Worm (Caenorhabditis elegans) whole organism, L2 larva: ENCODE results near the gene bpl-1.
A peak's percentile ranks its signal among the peaks of the same experiment; 100 is the strongest.

Experiments
- C34F6.9 ChIP-seq: fragments of 150-350 bp; optimal IDR thresholded peaks from 2 replicates; lab custom pipeline; 2014; ENCODE audit warnings: missing biosample characterization, missing genetic modification characterization
- F13H6.1 ChIP-seq: sonication (generic microtip); optimal IDR thresholded peaks from 2 replicates; lab custom pipeline; 2016; ENCODE audit warnings: missing genetic modification characterization, missing compliant biosample characterization
- ZK546.5 ChIP-seq: sonication (generic microtip); optimal IDR thresholded peaks from 2 replicates; lab custom pipeline; 2017; ENCODE audit warnings: missing biosample characterization, missing genetic modification characterization
- alr-1 ChIP-seq: fragments of 150-350 bp; optimal IDR thresholded peaks from 2 replicates; lab custom pipeline; 2014; ENCODE audit warnings: missing biosample characterization, missing genetic modification characterization
- aly-2 ChIP-seq: fragments of 150-350 bp; optimal IDR thresholded peaks from 2 replicates; lab custom pipeline; 2014; ENCODE audit warnings: missing biosample characterization, missing genetic modification characterization
- ama-1 ChIP-seq: fragments of 150-350 bp; optimal IDR thresholded peaks from 2 replicates; lab custom pipeline; 2018; ENCODE audit warnings: inconsistent platforms
- blmp-1 ChIP-seq: sonication (generic microtip); optimal IDR thresholded peaks from 2 replicates; lab custom pipeline; 2017; ENCODE audit warnings: missing genetic modification characterization, mild to moderate bottlenecking, missing compliant biosample characterization, antibody characterized with exemption, moderate library complexity; ENCODE audit not compliant: insufficient read depth
- ceh-16 ChIP-seq: fragments of 150-350 bp; optimal IDR thresholded peaks from 2 replicates; lab custom pipeline; 2014; ENCODE audit warnings: missing biosample characterization, missing genetic modification characterization
- crh-2 ChIP-seq: sonication (generic microtip); optimal IDR thresholded peaks from 2 replicates; lab custom pipeline; 2017; ENCODE audit warnings: missing biosample characterization, missing genetic modification characterization
- dmd-4 ChIP-seq: sonication (generic microtip); optimal IDR thresholded peaks from 2 replicates; lab custom pipeline; 2017; ENCODE audit warnings: missing biosample characterization, missing genetic modification characterization
- egl-27 ChIP-seq: sonication (generic microtip); optimal IDR thresholded peaks from 3 replicates; lab custom pipeline; 2017; ENCODE audit warnings: missing biosample characterization, missing genetic modification reagents, missing genetic modification characterization
- fos-1 ChIP-seq: fragments of 150-350 bp; optimal IDR thresholded peaks from 2 replicates; lab custom pipeline; 2014; ENCODE audit warnings: missing biosample characterization, missing genetic modification characterization
- lin-11 ChIP-seq: fragments of 150-350 bp; sonication (generic microtip); optimal IDR thresholded peaks from 2 replicates; lab custom pipeline; 2014; ENCODE audit warnings: missing biosample characterization, missing genetic modification characterization, inconsistent platforms, mixed read lengths
- lin-13 ChIP-seq: fragments of 150-350 bp; optimal IDR thresholded peaks from 2 replicates; lab custom pipeline; 2014; ENCODE audit warnings: missing biosample characterization, missing genetic modification reagents, missing genetic modification characterization
- lin-39 ChIP-seq: fragments of 150-350 bp; optimal IDR thresholded peaks from 2 replicates; lab custom pipeline; 2014; ENCODE audit warnings: missing biosample characterization, missing genetic modification reagents, missing genetic modification characterization
- lsy-2 ChIP-seq, 2 experiments: fragments of 150-350 bp in 1 of 2; sonication (generic microtip) in 1 of 2; optimal IDR thresholded peaks; 2 replicates each; lab custom pipeline; 2014 to 2017; ENCODE audit warnings: missing biosample characterization in 2 of 2, missing genetic modification characterization in 2 of 2
- mbf-1 ChIP-seq: sonication (generic microtip); optimal IDR thresholded peaks from 2 replicates; lab custom pipeline; 2017; ENCODE audit warnings: missing biosample characterization, missing genetic modification characterization
- nhr-129 ChIP-seq: fragments of 150-350 bp; optimal IDR thresholded peaks from 2 replicates; lab custom pipeline; 2014; ENCODE audit warnings: missing biosample characterization, missing genetic modification characterization
- nhr-23 ChIP-seq: fragments of 150-350 bp; optimal IDR thresholded peaks from 2 replicates; lab custom pipeline; 2014; ENCODE audit warnings: missing biosample characterization, missing genetic modification reagents, missing genetic modification characterization
- nhr-237 ChIP-seq: fragments of 150-350 bp; optimal IDR thresholded peaks from 2 replicates; lab custom pipeline; 2014; ENCODE audit warnings: missing biosample characterization, missing genetic modification characterization
- nhr-25 ChIP-seq: fragments of 150-350 bp; sonication (generic microtip); optimal IDR thresholded peaks from 3 replicates; lab custom pipeline; 2014; ENCODE audit warnings: missing biosample characterization, missing genetic modification characterization
- peb-1 ChIP-seq: fragments of 150-350 bp; optimal IDR thresholded peaks from 2 replicates; lab custom pipeline; 2014; ENCODE audit warnings: missing biosample characterization, missing genetic modification characterization
- skn-1 ChIP-seq: sonication (generic microtip); optimal IDR thresholded peaks from 2 replicates; lab custom pipeline; 2017; ENCODE audit warnings: missing biosample characterization, missing genetic modification characterization
- sma-3 ChIP-seq: sonication (generic microtip); optimal IDR thresholded peaks from 2 replicates; lab custom pipeline; 2016; ENCODE audit warnings: missing genetic modification reagents, missing genetic modification characterization, missing compliant biosample characterization
- sma-9 ChIP-seq, 2 experiments: fragments of 150-350 bp in 1 of 2; sonication (generic microtip) in 1 of 2; optimal IDR thresholded peaks; 2 replicates each; lab custom pipeline; 2014 to 2016; ENCODE audit warnings: missing genetic modification characterization in 2 of 2, mild to moderate bottlenecking in 1 of 2, missing biosample characterization in 1 of 2, missing compliant biosample characterization in 1 of 2, missing genetic modification reagents in 1 of 2, moderate library complexity in 1 of 2
- snpc-4 ChIP-seq: fragments of 150-350 bp; optimal IDR thresholded peaks from 2 replicates; lab custom pipeline; 2014; ENCODE audit warnings: missing biosample characterization, missing genetic modification characterization
- unc-39 ChIP-seq: fragments of 150-350 bp; optimal IDR thresholded peaks from 2 replicates; lab custom pipeline; 2014; ENCODE audit warnings: missing biosample characterization, missing genetic modification characterization
- unc-55 ChIP-seq: fragments of 150-350 bp; sonication (generic microtip); optimal IDR thresholded peaks from 3 replicates; lab custom pipeline; 2014; ENCODE audit warnings: missing biosample characterization, missing genetic modification reagents, missing genetic modification characterization
- ztf-1 ChIP-seq: fragments of 200-800 bp; sonication (Bioruptor generic); conservative IDR thresholded peaks from 2 replicates; pipeline ENCODE4 v1.3.6; 2022; ENCODE audit warnings: missing genetic modification characterization, missing compliant biosample characterization
- ztf-11 ChIP-seq: sonication (generic microtip); optimal IDR thresholded peaks from 2 replicates; lab custom pipeline; 2017; ENCODE audit warnings: missing biosample characterization, missing genetic modification characterization
- ztf-4 ChIP-seq: fragments of 150-350 bp; optimal IDR thresholded peaks from 2 replicates; lab custom pipeline; 2014; ENCODE audit warnings: missing biosample characterization, missing genetic modification characterization

Gene bpl-1

ce11 chrII:6288104-6288503 is 14.1 kb downstream of the bpl-1 start:
- TF ChIP-seq snpc-4 (tag; lab: Kevin White, UChicago) (no peak), ztf-4 (tag; lab: Kevin White, UChicago) (peak; percentile 58), ceh-16 (tag; lab: Kevin White, UChicago) (no peak), egl-27 (tag; lab: Kevin White, UChicago) (no peak), peb-1 (tag; lab: Kevin White, UChicago) (no peak), lsy-2 (tag; optimal IDR thresholded peaks at IDR 0.05; lab: Kevin White, UChicago) (peak in 1 of 2 experiments; percentile 14)

- TF ChIP-seq C34F6.9 (tag; lab: Kevin White, UChicago): peak; percentile 47
- peak; percentile 63 for TF ChIP-seq F13H6.1
- TF ChIP-seq unc-55 (GFP tag; lab: Kevin White, UChicago): no peak
- TF ChIP-seq sma-3 (GFP tag; lab: Kevin White, UChicago): no peak
- peak; percentile 23 for TF ChIP-seq blmp-1 (tag; lab: Kevin White, UChicago)
- TF ChIP-seq sma-9 (GFP tag; optimal IDR thresholded peaks at IDR 0.05; lab: Kevin White, UChicago): peak; percentile 63
- no peak for TF ChIP-seq sma-9 (tag; optimal IDR thresholded peaks at IDR 0.05; lab: Kevin White, UChicago)
- TF ChIP-seq lsy-2 (tag; optimal IDR thresholded peaks at IDR 0.05; lab: Kevin White, UChicago): peak in 1 of 2 experiments; percentile 52
- TF ChIP-seq peb-1 (tag; lab: Kevin White, UChicago): no peak
- TF ChIP-seq fos-1 (tag; lab: Kevin White, UChicago): peak; percentile 41
- TF ChIP-seq nhr-237: no peak
- TF ChIP-seq nhr-129 (tag; lab: Kevin White, UChicago): peak; percentile 53
Measured at ce11 chrII:6290047-6290582, 16.1 kb downstream of the bpl-1 start, which contains the start of gene upb-1. Gene upb-1, minus strand, starts transcription at chrII:6290097.

ce11 chrII:6292527-6292926 is 18.5 kb downstream of the bpl-1 start, which contains the start of gene nyn-3:
Gene nyn-3, minus strand, starts transcription at chrII:6292627.
- TF ChIP-seq ceh-16 (tag; lab: Kevin White, UChicago) (no peak), unc-39 (tag; lab: Kevin White, UChicago) (no peak), mbf-1 (tag; lab: Kevin White, UChicago) (no peak)

ce11 chrII:6294261-6294660 is 20.2 kb downstream of the bpl-1 start, which contains the start of gene mps-1:
Gene mps-1, minus strand, starts transcription at chrII:6294361.
- no peak for TF ChIP-seq lin-13 (GFP tag; lab: Kevin White, UChicago)
- TF ChIP-seq egl-27 (tag; lab: Kevin White, UChicago): no peak
- no peak for TF ChIP-seq unc-55 (GFP tag; lab: Kevin White, UChicago)
- no peak for TF ChIP-seq aly-2 (tag; lab: Kevin White, UChicago)
- no peak for TF ChIP-seq nhr-129 (tag; lab: Kevin White, UChicago)
- TF ChIP-seq ZK546.5 (tag; lab: Kevin White, UChicago): no peak

- no peak for TF ChIP-seq egl-27 (tag; lab: Kevin White, UChicago)
- peak; percentile 11 for TF ChIP-seq F13H6.1
- TF ChIP-seq nhr-129 (tag; lab: Kevin White, UChicago): peak; percentile 46
- TF ChIP-seq sma-9 (GFP tag; optimal IDR thresholded peaks at IDR 0.05; lab: Kevin White, UChicago): peak; percentile 6
- no peak for TF ChIP-seq sma-9 (tag; optimal IDR thresholded peaks at IDR 0.05; lab: Kevin White, UChicago)
- TF ChIP-seq unc-39 (tag; lab: Kevin White, UChicago): no peak
Measured at ce11 chrII:6303209-6303740, 29.3 kb downstream of the bpl-1 start, which contains the start of gene C29F5.1. Gene C29F5.1, plus strand, starts transcription at chrII:6303525.

ce11 chrII:6306125-6306524 is 32.1 kb downstream of the bpl-1 start, which contains the start of gene C29F5.8:
Gene C29F5.8, plus strand, starts transcription at chrII:6306425.
- TF ChIP-seq lin-11 (tag; lab: Kevin White, UChicago): no peak
- TF ChIP-seq F13H6.1: no peak
- TF ChIP-seq unc-39 (tag; lab: Kevin White, UChicago): no peak
- TF ChIP-seq dmd-4 (tag; lab: Kevin White, UChicago): no peak
- TF ChIP-seq, all 48 proteins: peak for 0

ce11 chrII:6309198-6309597 is 35.2 kb downstream of the bpl-1 start, which contains the start of gene glb-10:
Gene glb-10, minus strand, starts transcription at chrII:6309298.
- TF ChIP-seq nhr-25 (no peak), ztf-11 (tag; lab: Kevin White, UChicago) (no peak), nhr-129 (tag; lab: Kevin White, UChicago) (no peak), ztf-1 (GFP tag; lab: Robert Waterston, UW) (no peak), ama-1 (no peak), mbf-1 (tag; lab: Kevin White, UChicago) (no peak), sma-3 (GFP tag; lab: Kevin White, UChicago) (no peak), egl-27 (tag; lab: Kevin White, UChicago) (no peak), alr-1 (tag; lab: Kevin White, UChicago) (no peak), crh-2 (tag; lab: Kevin White, UChicago) (no peak), sma-9 (GFP tag; optimal IDR thresholded peaks at IDR 0.05; lab: Kevin White, UChicago) (no peak), sma-9 (tag; optimal IDR thresholded peaks at IDR 0.05; lab: Kevin White, UChicago) (no peak), fos-1 (tag; lab: Kevin White, UChicago) (no peak), snpc-4 (tag; lab: Kevin White, UChicago) (no peak), skn-1 (tag; lab: Kevin White, UChicago) (no peak), F13H6.1 (no peak), lin-39 (tag; lab: Kevin White, UChicago) (no peak), nhr-23 (tag; lab: Kevin White, UChicago) (no peak)
